Fruit fly (Drosophila melanogaster): ENCODE measurements around the gene CG42752.

- TF ChIP-seq CTCF (optimal IDR thresholded peaks at IDR 0.05) (peak in 1 of 2 experiments; percentile 63), CG8478 (optimal IDR thresholded peaks at IDR 0.05) (no peak)
These were observed 25.8 kb downstream of the CG42752 start for dm6 chr2L:18714086-18714485.
